Worm (Caenorhabditis elegans): ENCODE results near the gene K09E9.3.

- TF ChIP-seq scrt-1 (GFP tag; IDR thresholded peaks at IDR 0.05) (no peak), hnd-1 (tag; optimal IDR thresholded peaks at IDR 0.05) (no peak), ama-1 (optimal IDR thresholded peaks at IDR 0.05) (no peak), sea-1 (GFP tag; conservative IDR thresholded peaks at IDR 0.05) (no peak), hmbx-1 (tag; optimal IDR thresholded peaks at IDR 0.05) (no peak), tbx-37 (GFP tag; conservative IDR thresholded peaks at IDR 0.05) (no peak), ceh-36 (tag; optimal IDR thresholded peaks at IDR 0.05) (no peak), flt-1 (GFP tag; IDR thresholded peaks at IDR 0.05) (no peak), ceh-13 (GFP tag; optimal IDR thresholded peaks at IDR 0.05) (no peak), B0310.2 (tag; optimal IDR thresholded peaks at IDR 0.05) (no peak), tra-4 (tag; optimal IDR thresholded peaks at IDR 0.05) (no peak), pes-1 (GFP tag; IDR thresholded peaks at IDR 0.05) (no peak), ets-7 (tag; optimal IDR thresholded peaks at IDR 0.05) (no peak)
Observed at ce11 chrX:15629615-15630014, 16.0 kb upstream of the K09E9.3 start.
